Worm (Caenorhabditis elegans): ENCODE data around the gene ZK896.1.

ZK896.1 gene

ce11 chrIV:12869383-12869782 is 5.8 kb downstream of the ZK896.1 start:
- TF ChIP-seq zip-5 (tag; optimal IDR thresholded peaks at IDR 0.05) (no peak), fkh-10 (GFP tag; optimal IDR thresholded peaks at IDR 0.05) (no peak), F13H6.1 (tag; optimal IDR thresholded peaks at IDR 0.05) (no peak), fkh-6 (tag; optimal IDR thresholded peaks at IDR 0.05) (no peak), T23F11.4 (GFP tag; optimal IDR thresholded peaks at IDR 0.05) (no peak), eyg-1 (tag; optimal IDR thresholded peaks at IDR 0.05) (no peak), K02D7.2 (tag; optimal IDR thresholded peaks at IDR 0.05) (no peak), ets-4 (tag; optimal IDR thresholded peaks at IDR 0.05) (no peak), hlh-13 (GFP tag; optimal IDR thresholded peaks at IDR 0.05) (no peak), unc-55 (GFP tag; optimal IDR thresholded peaks at IDR 0.05) (no peak), ceh-30 (tag; optimal IDR thresholded peaks at IDR 0.05) (no peak), pat-9 (tag; optimal IDR thresholded peaks at IDR 0.05) (no peak), lim-6 (tag; optimal IDR thresholded peaks at IDR 0.05) (no peak), dmd-4 (tag; optimal IDR thresholded peaks at IDR 0.05; ENCODE audit: borderline replicate concordance) (no peak), ceh-18 (tag; optimal IDR thresholded peaks at IDR 0.05) (no peak), nhr-232 (tag; optimal IDR thresholded peaks at IDR 0.05) (no peak), odd-2 (tag; optimal IDR thresholded peaks at IDR 0.05) (no peak), ceh-45 (GFP tag; IDR thresholded peaks at IDR 0.05) (no peak), pqm-1 (tag; optimal IDR thresholded peaks at IDR 0.05) (no peak), ama-1 (optimal IDR thresholded peaks at IDR 0.05) (no peak)

- peak; percentile 46 for TF ChIP-seq elt-2 (tag; optimal IDR thresholded peaks at IDR 0.05)
- TF ChIP-seq dmd-4 (tag; optimal IDR thresholded peaks at IDR 0.05; ENCODE audit: borderline replicate concordance) = no peak
- no peak for TF ChIP-seq sox-2 (GFP tag; IDR thresholded peaks at IDR 0.05)
- TF ChIP-seq hlh-6 (tag; optimal IDR thresholded peaks at IDR 0.05) = no peak
- TF ChIP-seq hlh-13 (GFP tag; optimal IDR thresholded peaks at IDR 0.05) = no peak
- TF ChIP-seq ahr-1 (tag; optimal IDR thresholded peaks at IDR 0.05) = no peak
Observed at ce11 chrIV:12865884-12866283, 9.3 kb downstream of the ZK896.1 start, which contains the start of gene clec-186. clec-186 (plus strand) TSS chrIV:12866109.

- TF ChIP-seq pat-9 (tag; optimal IDR thresholded peaks at IDR 0.05) = no peak
- no peak for TF ChIP-seq ceh-48 (tag; optimal IDR thresholded peaks at IDR 0.05)
- no peak for TF ChIP-seq nfya-1 (tag; optimal IDR thresholded peaks at IDR 0.05)
Observed at ce11 chrIV:12859797-12860196, 15.4 kb downstream of the ZK896.1 start, which contains the start of gene gcy-18. gcy-18 (plus strand) TSS chrIV:12860097.

- no peak for TF ChIP-seq tbx-7 (tag; optimal IDR thresholded peaks at IDR 0.05)
- TF ChIP-seq mec-3 (tag; optimal IDR thresholded peaks at IDR 0.05; ENCODE audit: borderline replicate concordance) = no peak
Observed at ce11 chrIV:12855248-12855647, 19.9 kb downstream of the ZK896.1 start, which contains the start of gene nstp-5. nstp-5 (plus strand) TSS chrIV:12855548.

- TF ChIP-seq rnt-1 (tag; optimal IDR thresholded peaks at IDR 0.05) = no peak
- TF ChIP-seq nfya-1 (tag; optimal IDR thresholded peaks at IDR 0.05) = peak; percentile 14
- peak; percentile 37 for TF ChIP-seq hlh-8 (tag; optimal IDR thresholded peaks at IDR 0.05)
- TF ChIP-seq elt-2 (tag; optimal IDR thresholded peaks at IDR 0.05) = peak; percentile 38
Observed at ce11 chrIV:12854372-12855114, 20.6 kb downstream of the ZK896.1 start.

- TF ChIP-seq T23F11.4 (GFP tag; optimal IDR thresholded peaks at IDR 0.05) (no peak), hlh-13 (GFP tag; optimal IDR thresholded peaks at IDR 0.05) (no peak), unc-55 (GFP tag; optimal IDR thresholded peaks at IDR 0.05) (no peak), ceh-48 (tag; optimal IDR thresholded peaks at IDR 0.05) (no peak), zip-5 (tag; optimal IDR thresholded peaks at IDR 0.05) (no peak), pha-4 (tag; optimal IDR thresholded peaks at IDR 0.05) (no peak), hlh-15 (tag; optimal IDR thresholded peaks at IDR 0.05) (no peak), ceh-34 (tag; optimal IDR thresholded peaks at IDR 0.05) (no peak), mec-3 (tag; optimal IDR thresholded peaks at IDR 0.05; ENCODE audit: borderline replicate concordance) (no peak), fax-1 (tag; optimal IDR thresholded peaks at IDR 0.05) (no peak), ceh-2 (tag; optimal IDR thresholded peaks at IDR 0.05) (no peak), sdc-2 (tag; optimal IDR thresholded peaks at IDR 0.05) (no peak), hlh-6 (tag; optimal IDR thresholded peaks at IDR 0.05) (no peak), lim-6 (tag; optimal IDR thresholded peaks at IDR 0.05) (no peak)
Observed at ce11 chrIV:12849030-12849560, 26.1 kb downstream of the ZK896.1 start, which contains the start of gene srf-3. srf-3 (plus strand) TSS chrIV:12849510.
